Worm (Caenorhabditis elegans): ENCODE results near the gene C50D2.6.

ce11 chrII:51352-51751 is 32.9 kb upstream of the C50D2.6 start, which contains the start of gene sptl-1:
- no peak for TF ChIP-seq dao-5 (tag; optimal IDR thresholded peaks at IDR 0.05)
- no peak for TF ChIP-seq him-1 (tag; optimal IDR thresholded peaks at IDR 0.05)
- TF ChIP-seq W03F9.2 (tag; optimal IDR thresholded peaks at IDR 0.05), result no peak
